Fruit fly (Drosophila melanogaster): ENCODE results near the gene CG13117.

CG13117 gene

dm6 chr2L:9697561-9697960, 38.9 kb upstream of the CG13117 start:
- no peak for TF ChIP-seq Ets96B (tag; optimal IDR thresholded peaks at IDR 0.05)

- TF ChIP-seq eg (GFP tag; IDR thresholded peaks at IDR 0.05) (no peak), salr (GFP tag; optimal IDR thresholded peaks at IDR 0.05) (no peak), topi (GFP tag; optimal IDR thresholded peaks at IDR 0.05) (peak; percentile 37), CG11294 (GFP tag; IDR thresholded peaks at IDR 0.05) (no peak), Hr38 (GFP tag; optimal IDR thresholded peaks at IDR 0.05) (no peak), CG7368 (GFP tag; optimal IDR thresholded peaks at IDR 0.05) (no peak), net (GFP tag; optimal IDR thresholded peaks at IDR 0.05) (peak; percentile 13), CG3919 (GFP tag; optimal IDR thresholded peaks at IDR 0.05) (no peak), CG6854 (GFP tag; optimal IDR thresholded peaks at IDR 0.05) (no peak), CG15336 (GFP tag; IDR thresholded peaks at IDR 0.05) (no peak; the same call in 1 of the 2 replicates), CG3032 (tag; optimal IDR thresholded peaks at IDR 0.05) (no peak), CG6792 (GFP tag; optimal IDR thresholded peaks at IDR 0.05) (no peak), fkh (GFP tag; optimal IDR thresholded peaks at IDR 0.05) (peak; percentile 59), CG6163 (GFP tag; IDR thresholded peaks at IDR 0.05) (no peak), OdsH (GFP tag; optimal IDR thresholded peaks at IDR 0.05) (no peak), CG1621 (tag; optimal IDR thresholded peaks at IDR 0.05) (no peak), vri (GFP tag; optimal IDR thresholded peaks at IDR 0.05) (peak; percentile 52), esn (GFP tag; optimal IDR thresholded peaks at IDR 0.05) (no peak), Gug (GFP tag; IDR thresholded peaks at IDR 0.05) (no peak), lz (GFP tag; optimal IDR thresholded peaks at IDR 0.05) (no peak), ss (GFP tag; optimal IDR thresholded peaks at IDR 0.05) (peak; percentile 8 to 10), CG11762 (GFP tag; optimal IDR thresholded peaks at IDR 0.05; ENCODE audit: insufficient read depth) (no peak), CG34406 (GFP tag; optimal IDR thresholded peaks at IDR 0.05) (no peak), CG6276 (GFP tag; optimal IDR thresholded peaks at IDR 0.05) (peak; percentile 0), acj6 (GFP tag; optimal IDR thresholded peaks at IDR 0.05) (no peak), CG8319 (GFP tag; optimal IDR thresholded peaks at IDR 0.05) (no peak), Sox15 (GFP tag; optimal IDR thresholded peaks at IDR 0.05) (no peak), pdm3 (GFP tag; optimal IDR thresholded peaks at IDR 0.05) (no peak), achi (GFP tag; optimal IDR thresholded peaks at IDR 0.05) (no peak), Smox (GFP tag; optimal IDR thresholded peaks at IDR 0.05) (no peak), CG6808 (GFP tag; optimal IDR thresholded peaks at IDR 0.05) (no peak), CG16779 (tag; optimal IDR thresholded peaks at IDR 0.05) (no peak), CG11902 (GFP tag; optimal IDR thresholded peaks at IDR 0.05) (no peak), CG10631 (GFP tag; optimal IDR thresholded peaks at IDR 0.05) (no peak), Eip78C (GFP tag) (peak; percentile 66), cyc (GFP tag; optimal IDR thresholded peaks at IDR 0.05) (no peak), CG10669 (GFP tag; optimal IDR thresholded peaks at IDR 0.05) (no peak), Lpt (GFP tag; optimal IDR thresholded peaks at IDR 0.05) (no peak), Eip93F (GFP tag; optimal IDR thresholded peaks at IDR 0.05) (no peak), dac (GFP tag; optimal IDR thresholded peaks at IDR 0.05) (no peak), Sox102F (GFP tag; optimal IDR thresholded peaks at IDR 0.05) (peak; percentile 26), CG32006 (GFP tag; optimal IDR thresholded peaks at IDR 0.05) (no peak), Hr4 (GFP tag; optimal IDR thresholded peaks at IDR 0.05) (no peak), Eip75B (GFP tag; optimal IDR thresholded peaks at IDR 0.05) (peak; percentile 0), Sox14 (GFP tag; optimal IDR thresholded peaks at IDR 0.05) (no peak), CG8119 (GFP tag; IDR thresholded peaks at IDR 0.05) (no peak), spab (GFP tag; optimal IDR thresholded peaks at IDR 0.05) (no peak), fd59A (GFP tag; optimal IDR thresholded peaks at IDR 0.05) (no peak)
These were observed 38.1 kb upstream of the CG13117 start for dm6 chr2L:9698092-9698922.
